Worm (Caenorhabditis elegans): ENCODE data around the gene R08C7.12.

ce11 chrIV:4505078-4505477 lies 55.5 kb downstream of the R08C7.12 start:
- no peak for TF ChIP-seq pha-4 (tag; optimal IDR thresholded peaks at IDR 0.05)
- no peak for TF ChIP-seq nhr-76 (tag; optimal IDR thresholded peaks at IDR 0.05)
- no peak for TF ChIP-seq egl-5 (tag; optimal IDR thresholded peaks at IDR 0.05)
- no peak for TF ChIP-seq unc-62 (GFP tag; optimal IDR thresholded peaks at IDR 0.05)
- no peak for TF ChIP-seq pqm-1 (tag; optimal IDR thresholded peaks at IDR 0.05)
- TF ChIP-seq aly-2 (tag; optimal IDR thresholded peaks at IDR 0.05) = no peak
- no peak for TF ChIP-seq nhr-12 (tag; optimal IDR thresholded peaks at IDR 0.05)
- TF ChIP-seq ceh-9 (tag; optimal IDR thresholded peaks at IDR 0.05) = no peak
- TF ChIP-seq mml-1 (tag; optimal IDR thresholded peaks at IDR 0.05) = no peak
- no peak for TF ChIP-seq nhr-28 (tag; optimal IDR thresholded peaks at IDR 0.05)
- TF ChIP-seq R02D3.7 (tag; optimal IDR thresholded peaks at IDR 0.05) = no peak

Data from whole organism, L3 larva.